Fruit fly (Drosophila melanogaster): ENCODE results near the gene Sfp84E.

Sfp84E gene

DNA sequence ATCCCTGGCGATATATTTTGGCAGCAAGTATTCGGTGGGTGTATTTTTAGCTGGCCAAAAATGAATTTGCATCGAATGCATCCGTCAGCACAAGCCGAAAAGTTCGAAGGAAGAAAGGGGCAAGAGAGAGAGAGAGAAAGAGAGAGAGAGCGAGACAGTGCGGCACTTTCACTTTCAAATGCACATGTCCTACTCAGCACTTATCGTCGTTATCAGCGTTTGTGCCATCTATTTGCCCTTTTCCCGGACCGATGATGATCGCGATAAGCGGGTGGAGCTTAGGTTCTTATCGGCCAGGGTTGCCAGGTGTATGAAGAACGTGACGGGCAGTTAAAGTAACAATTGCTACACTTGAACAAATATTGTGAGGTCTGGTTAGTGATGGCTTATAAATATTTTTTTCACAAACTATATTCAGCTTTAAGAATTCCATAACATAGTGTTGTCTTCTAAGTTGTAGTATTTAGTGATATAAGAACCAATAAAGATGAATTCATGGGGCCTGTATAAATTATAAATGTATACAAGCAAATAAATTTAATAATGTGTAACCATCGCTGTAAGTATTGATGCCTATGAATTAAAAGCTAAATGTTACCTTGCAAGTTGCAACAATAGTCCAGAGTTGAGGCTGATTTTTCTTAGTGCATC, 35.3 kb downstream of the Sfp84E start:
- TF ChIP-seq dmrt11E (tag; optimal IDR thresholded peaks at IDR 0.05) (peak; percentile 17), grn (GFP tag; optimal IDR thresholded peaks at IDR 0.05) (peak; percentile 50), BEAF-32 (GFP tag; optimal IDR thresholded peaks at IDR 0.05) (no peak), CG9437 (GFP tag; optimal IDR thresholded peaks at IDR 0.05) (peak; percentile 21), CG15479 (GFP tag; optimal IDR thresholded peaks at IDR 0.05) (peak; percentile 49), Blimp-1 (GFP tag; optimal IDR thresholded peaks at IDR 0.05) (peak; percentile 48), pnt (GFP tag; optimal IDR thresholded peaks at IDR 0.05) (no peak), Trl (optimal IDR thresholded peaks at IDR 0.05) (peak in 1 of 2 experiments; percentile 6), Trl (GFP tag; optimal IDR thresholded peaks at IDR 0.05) (no peak), gem (tag; optimal IDR thresholded peaks at IDR 0.05) (peak; percentile 17), fd102C (GFP tag; optimal IDR thresholded peaks at IDR 0.05) (no peak)

DNA sequence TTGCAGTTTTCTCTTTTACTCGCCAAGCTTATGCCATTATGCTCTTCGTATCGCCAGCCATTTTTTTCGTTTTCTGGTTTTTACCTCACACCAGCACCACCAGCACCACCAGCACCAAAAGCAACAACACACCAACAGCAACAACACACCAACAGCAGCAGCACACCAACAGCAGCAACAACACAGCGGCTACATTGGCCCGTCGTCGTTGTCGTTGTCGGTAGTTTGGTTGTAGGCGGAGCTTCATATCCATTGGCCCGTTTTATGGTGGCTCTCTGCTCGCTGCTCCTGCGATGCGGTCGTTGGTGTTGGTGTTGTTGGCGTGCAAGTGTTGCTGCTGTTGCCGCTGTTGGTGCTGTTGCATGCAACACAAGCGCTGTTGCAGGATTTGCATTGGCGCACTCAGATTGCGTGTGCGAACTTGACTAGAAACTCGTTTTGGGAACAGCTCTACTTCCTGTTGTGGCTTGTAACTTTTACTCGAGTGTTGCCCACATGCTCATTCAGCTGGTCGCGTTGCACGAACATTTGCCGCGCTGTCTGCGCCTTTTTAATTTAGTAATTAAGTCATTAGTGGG, 43.2 kb downstream of the Sfp84E start:
- TF ChIP-seq CG9609 (GFP tag; optimal IDR thresholded peaks at IDR 0.05) (no peak), emc (GFP tag; optimal IDR thresholded peaks at IDR 0.05) (no peak), trh (GFP tag; optimal IDR thresholded peaks at IDR 0.05) (no peak), TFAM (GFP tag; optimal IDR thresholded peaks at IDR 0.05) (no peak), lola (GFP tag; optimal IDR thresholded peaks at IDR 0.05) (no peak), CG42726 (GFP tag; IDR thresholded peaks at IDR 0.05; ENCODE audit: partially characterized antibody) (0 out of 2 replicates have a peak, but pooled peaks have one; percentile 34), D (optimal IDR thresholded peaks at IDR 0.05) (peak; percentile 32), D (GFP tag; optimal IDR thresholded peaks at IDR 0.05) (no peak), CG16779 (GFP tag; IDR thresholded peaks at IDR 0.05) (no peak), CG13287 (GFP tag; IDR thresholded peaks at IDR 0.05; ENCODE audit: partially characterized antibody) (peak; percentile 14; the same call in 1 of the 2 replicates), CTCF (GFP tag; optimal IDR thresholded peaks at IDR 0.05) (no peak), CG14860 (GFP tag; IDR thresholded peaks at IDR 0.05; ENCODE audit: partially characterized antibody) (no peak), CG14441 (GFP tag; IDR thresholded peaks at IDR 0.05) (no peak), Doc3 (GFP tag; IDR thresholded peaks at IDR 0.05; ENCODE audit: partially characterized antibody) (no peak), CG13894 (tag; optimal IDR thresholded peaks at IDR 0.05) (no peak), Sry-β (GFP tag; optimal IDR thresholded peaks at IDR 0.05) (no peak), pita (GFP tag; optimal IDR thresholded peaks at IDR 0.05) (no peak), tup (GFP tag; optimal IDR thresholded peaks at IDR 0.05) (no peak), chinmo (GFP tag; IDR thresholded peaks at IDR 0.05; ENCODE audit: partially characterized antibody) (peak; percentile 66; the same call in 1 of the 4 replicates), CG1792 (GFP tag; optimal IDR thresholded peaks at IDR 0.05) (no peak), CoRest (tag; optimal IDR thresholded peaks at IDR 0.05) (peak; percentile 1), CG6854 (GFP tag; optimal IDR thresholded peaks at IDR 0.05) (no peak), tna (GFP tag; IDR thresholded peaks at IDR 0.05; ENCODE audit: partially characterized antibody) (no peak), lmd (GFP tag; IDR thresholded peaks at IDR 0.05) (no peak), Kr (GFP tag; optimal IDR thresholded peaks at IDR 0.05) (no peak), CG3065 (GFP tag; optimal IDR thresholded peaks at IDR 0.05) (no peak), CG5953 (GFP tag; IDR thresholded peaks at IDR 0.05) (no peak), her (GFP tag; optimal IDR thresholded peaks at IDR 0.05) (no peak), CG14667 (GFP tag; IDR thresholded peaks at IDR 0.05) (no peak), onecut (GFP tag; IDR thresholded peaks at IDR 0.05) (no peak), CG12744 (GFP tag; optimal IDR thresholded peaks at IDR 0.05) (no peak), gt (GFP tag; IDR thresholded peaks at IDR 0.05) (no peak), ham (GFP tag; IDR thresholded peaks at IDR 0.05) (no peak), Fer2 (tag; optimal IDR thresholded peaks at IDR 0.05) (no peak), pros (GFP tag; optimal IDR thresholded peaks at IDR 0.05) (no peak), CG8290 (GFP tag; optimal IDR thresholded peaks at IDR 0.05) (no peak), CG8290 (tag; optimal IDR thresholded peaks at IDR 0.05) (no peak), CG8944 (GFP tag; optimal IDR thresholded peaks at IDR 0.05) (no peak)
